Fruit fly (Drosophila melanogaster) whole organism, wandering third instar larva: ENCODE measurements around the gene CG42523.

ENCODE experiments used
- Hnf4 ChIP-seq: fragments of 200-800 bp; sonication (Bioruptor generic); optimal IDR thresholded peaks from 2 replicates; lab custom pipeline; 2016; ENCODE audit warnings: missing biosample characterization, mild to moderate bottlenecking, missing genetic modification characterization
- Hr78 ChIP-seq: fragments of >200 bp; optimal IDR thresholded peaks from 2 replicates; lab custom pipeline; 2017; ENCODE audit warnings: missing biosample characterization, missing genetic modification characterization
- Myc ChIP-seq: fragments of >200 bp; optimal IDR thresholded peaks from 2 replicates; lab custom pipeline; 2017
- N ChIP-seq: fragments of >200 bp; optimal IDR thresholded peaks from 2 replicates; lab custom pipeline; 2018; ENCODE audit warnings: missing biosample characterization, missing external identifiers, missing genetic modification characterization
- Rel ChIP-seq, 2 experiments: fragments of 200-800 bp; sonication (Bioruptor generic) in 1 of 2; optimal IDR thresholded peaks; 2 replicates in 1 of 2; 3 replicates in 1 of 2; lab custom pipeline; 2016 to 2019; ENCODE audit warnings: mild to moderate bottlenecking in 2 of 2, missing biosample characterization in 2 of 2, missing genetic modification characterization in 2 of 2, moderate library complexity in 1 of 2
- h ChIP-seq: fragments of 200-800 bp; sonication (Bioruptor generic); optimal IDR thresholded peaks from 3 replicates; lab custom pipeline; 2016; ENCODE audit warnings: missing biosample characterization, mild to moderate bottlenecking, missing genetic modification characterization
- tai ChIP-seq: sonication (Bioruptor generic); optimal IDR thresholded peaks from 2 replicates; lab custom pipeline; 2016; ENCODE audit warnings: missing biosample characterization, missing genetic modification characterization

DNA sequence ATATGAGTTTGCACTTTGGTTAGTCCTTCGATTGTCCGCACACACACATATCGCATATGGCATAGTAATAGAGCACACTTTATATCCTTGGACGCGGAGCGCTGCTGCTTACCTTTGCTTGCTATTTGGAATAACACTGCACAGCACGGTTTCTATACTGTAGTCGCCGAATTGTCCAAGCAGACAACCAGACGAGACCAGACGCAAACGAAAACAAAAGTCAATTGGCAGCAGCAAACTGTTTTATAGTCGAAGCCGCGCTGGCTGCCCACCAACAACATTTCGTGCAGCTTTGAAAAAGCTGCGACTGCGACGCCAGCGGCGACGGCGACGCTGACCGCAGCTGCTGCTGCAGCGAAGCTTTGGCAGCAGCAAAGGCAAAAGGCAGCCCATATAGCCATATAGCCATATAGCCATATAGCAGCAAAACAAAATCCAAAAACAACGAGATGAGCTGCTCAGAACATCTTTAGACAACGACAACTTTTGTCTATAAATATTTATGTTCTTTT lies 39.1 kb downstream of the CG42523 start, which contains the start of gene slf:
- TF ChIP-seq Hr78 (GFP tag; lab: Kevin White, UChicago): no peak
- TF ChIP-seq h: no peak
- no peak for TF ChIP-seq Hnf4
- TF ChIP-seq Rel (GFP tag; optimal IDR thresholded peaks at IDR 0.05; lab: Kevin White, UChicago): no peak
- TF ChIP-seq Rel (tag; optimal IDR thresholded peaks at IDR 0.05; lab: Kevin White, UChicago): no peak
- TF ChIP-seq Myc (lab: Kevin White, UChicago): no peak
- no peak for TF ChIP-seq tai (GFP tag; lab: Kevin White, UChicago)
- no peak for TF ChIP-seq N
